Worm (Caenorhabditis elegans) whole organism, L2 larva: ENCODE results near the gene nhr-59.

Experiments
- ceh-82 ChIP-seq: fragments of 150-350 bp; optimal IDR thresholded peaks from 2 replicates; lab custom pipeline; 2014; ENCODE audit warnings: missing biosample characterization, missing genetic modification characterization
- fos-1 ChIP-seq: fragments of 150-350 bp; optimal IDR thresholded peaks from 2 replicates; lab custom pipeline; 2014; ENCODE audit warnings: missing biosample characterization, missing genetic modification characterization
- unc-62 ChIP-seq: fragments of 150-350 bp; optimal IDR thresholded peaks from 2 replicates; lab custom pipeline; 2014; ENCODE audit warnings: missing biosample characterization, missing genetic modification reagents, missing genetic modification characterization

DNA sequence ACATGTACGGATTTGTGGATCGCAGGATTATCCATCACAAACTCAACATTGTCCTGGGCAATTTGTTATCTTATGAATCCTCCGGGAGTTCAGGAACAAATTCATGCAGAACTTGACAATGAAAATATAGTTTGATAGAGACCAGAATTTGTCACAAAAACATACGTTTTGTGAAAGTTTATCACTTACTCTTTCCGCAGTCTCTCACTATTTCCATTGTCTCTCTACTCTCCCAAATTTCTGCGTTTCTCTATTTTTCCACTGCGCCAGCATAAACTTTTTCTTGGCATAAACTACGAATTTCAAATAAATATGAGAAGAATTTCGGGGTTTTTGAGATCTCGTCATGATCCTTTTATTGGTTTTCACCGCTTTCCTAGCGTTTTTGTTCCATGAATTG lies 35.4 kb downstream of the nhr-59 start, which contains the start of gene cyp-33C3:
- TF ChIP-seq unc-62, result no peak
- TF ChIP-seq fos-1 (tag; lab: Kevin White, UChicago), result no peak
- TF ChIP-seq ceh-82 (tag; lab: Kevin White, UChicago), result no peak
